Worm (Caenorhabditis elegans): ENCODE results near the gene R08A2.9.

R08A2.9 gene

ce11 chrV:14688097-14688912 lies 19.8 kb upstream of the R08A2.9 start, which contains the start of gene C47E8.11 (continued):
- TF ChIP-seq unc-98 (GFP tag; IDR thresholded peaks at IDR 0.05) (no peak), nhr-84 (tag; optimal IDR thresholded peaks at IDR 0.05) (no peak), C16A3.4 (tag; optimal IDR thresholded peaks at IDR 0.05) (no peak), vab-15 (tag; optimal IDR thresholded peaks at IDR 0.05) (no peak), tbx-2 (tag; optimal IDR thresholded peaks at IDR 0.05) (no peak), F16B12.6 (tag; optimal IDR thresholded peaks at IDR 0.05) (no peak), ceh-90 (tag; optimal IDR thresholded peaks at IDR 0.05) (no peak)

ce11 chrV:14689060-14689750 lies 18.9 kb upstream of the R08A2.9 start, which contains the start of gene gasr-8:
Gene gasr-8, plus strand, starts transcription at chrV:14689110.
- peak; percentile 54 for TF ChIP-seq fkh-8 (tag; optimal IDR thresholded peaks at IDR 0.05)
- TF ChIP-seq lin-39 (tag; optimal IDR thresholded peaks at IDR 0.05): no peak
- no peak for TF ChIP-seq efl-1 (optimal IDR thresholded peaks at IDR 0.05)
- TF ChIP-seq efl-1 (GFP tag; optimal IDR thresholded peaks at IDR 0.05 in 1 of 2): peak in 1 of 2 experiments; percentile 41
- TF ChIP-seq nhr-85 (tag): peak; percentile 20
- peak in 1 of 2 experiments; percentile 16 for TF ChIP-seq lin-35 (GFP tag; optimal IDR thresholded peaks at IDR 0.05)
- no peak for TF ChIP-seq egl-27 (tag; optimal IDR thresholded peaks at IDR 0.05)

DNA sequence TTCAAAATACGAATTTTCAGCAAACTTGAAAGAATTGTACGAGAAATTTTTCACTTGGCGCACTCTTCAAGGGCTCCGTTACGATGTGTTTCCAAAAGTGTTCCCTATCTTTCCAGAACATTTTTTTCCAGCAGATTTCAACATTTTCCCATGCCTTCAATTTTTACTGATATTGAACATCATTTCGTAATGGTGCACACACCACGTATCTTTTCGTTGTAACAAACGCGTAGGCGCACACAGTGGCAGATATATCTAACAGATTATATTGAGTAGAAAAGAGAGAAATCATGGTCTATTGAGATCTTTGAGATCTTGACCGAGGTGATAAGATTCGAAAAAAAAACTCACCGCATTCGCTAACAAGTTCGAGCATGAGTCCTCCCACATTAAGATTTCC lies 12.3 kb upstream of the R08A2.9 start:
- TF ChIP-seq nhr-237 (tag; optimal IDR thresholded peaks at IDR 0.05) (no peak), pag-3 (tag; optimal IDR thresholded peaks at IDR 0.05; ENCODE audit: borderline replicate concordance, insufficient read depth) (peak; percentile 71), rnt-1 (tag; optimal IDR thresholded peaks at IDR 0.05) (peak; percentile 22), ama-1 (optimal IDR thresholded peaks at IDR 0.05) (no peak)

DNA sequence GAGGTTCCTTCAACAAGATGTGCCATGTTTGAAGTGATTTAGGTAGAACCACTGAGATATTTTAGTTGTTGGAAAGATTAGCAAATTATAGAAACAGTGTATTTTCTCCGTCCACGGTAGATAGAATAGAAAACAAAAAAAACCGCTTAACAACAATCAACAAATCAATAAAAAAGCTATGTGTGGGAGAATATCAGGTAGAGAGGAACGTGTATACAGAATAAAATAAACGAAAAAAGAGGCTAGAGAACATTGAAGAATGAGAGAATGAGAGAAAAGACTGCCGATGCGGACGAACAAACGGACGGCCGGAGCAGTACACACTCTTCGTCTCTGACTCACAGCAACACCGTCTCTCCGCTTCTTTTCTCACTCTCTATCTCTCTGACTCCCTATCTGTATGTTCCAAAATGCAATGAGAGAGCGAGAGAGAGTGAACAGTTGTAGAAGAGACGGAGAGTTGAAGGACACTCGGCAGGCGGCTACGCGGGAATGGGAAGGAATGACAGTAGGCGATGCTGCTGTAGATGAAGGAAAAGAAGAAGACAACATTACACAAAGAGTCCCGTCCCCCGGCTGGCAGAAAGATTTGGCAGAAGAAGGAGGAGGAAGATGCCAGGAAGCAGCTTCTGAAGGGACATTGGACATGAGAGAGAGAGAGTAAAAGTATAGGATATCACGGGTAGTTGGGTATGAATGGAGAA lies 11.3 kb upstream of the R08A2.9 start, which contains the start of gene unc-112:
Gene unc-112, minus strand, starts transcription at position 51 of the 704 bp plus-strand sequence.
- TF ChIP-seq irx-1 (tag; optimal IDR thresholded peaks at IDR 0.05): no peak
- peak; percentile 99 for TF ChIP-seq pag-3 (tag; optimal IDR thresholded peaks at IDR 0.05; ENCODE audit: borderline replicate concordance, insufficient read depth)
- no peak for TF ChIP-seq fkh-8 (tag; optimal IDR thresholded peaks at IDR 0.05)
- TF ChIP-seq nhr-12 (tag; optimal IDR thresholded peaks at IDR 0.05): no peak
- peak; percentile 98 for TF ChIP-seq lin-14 (GFP tag; optimal IDR thresholded peaks at IDR 0.05)
- no peak for TF ChIP-seq nhr-237 (tag; optimal IDR thresholded peaks at IDR 0.05)
- no peak for TF ChIP-seq ceh-90 (tag; optimal IDR thresholded peaks at IDR 0.05)
- peak; percentile 46 to 84 for TF ChIP-seq lsy-2 (tag; optimal IDR thresholded peaks at IDR 0.05)
- no peak for TF ChIP-seq unc-62 (GFP tag; optimal IDR thresholded peaks at IDR 0.05)
- peak; percentile 5 for TF ChIP-seq aly-2 (tag; optimal IDR thresholded peaks at IDR 0.05)
- TF ChIP-seq egl-13 (tag; optimal IDR thresholded peaks at IDR 0.05): no peak
- TF ChIP-seq ztf-11 (tag; optimal IDR thresholded peaks at IDR 0.05): no peak
- peak; percentile 62 for TF ChIP-seq nhr-19 (GFP tag; conservative IDR thresholded peaks at IDR 0.05)
- peak; percentile 76 for TF ChIP-seq nhr-20 (tag; optimal IDR thresholded peaks at IDR 0.05)
- TF ChIP-seq zag-1 (tag; optimal IDR thresholded peaks at IDR 0.05): no peak
- peak; percentile 92 for TF ChIP-seq mep-1 (tag; optimal IDR thresholded peaks at IDR 0.05)
- no peak for TF ChIP-seq pqm-1 (tag; optimal IDR thresholded peaks at IDR 0.05)
- peak; percentile 51 for TF ChIP-seq blmp-1 (tag; optimal IDR thresholded peaks at IDR 0.05)
- TF ChIP-seq fos-1 (tag; optimal IDR thresholded peaks at IDR 0.05): peak; percentile 75
- TF ChIP-seq ztf-4 (tag; optimal IDR thresholded peaks at IDR 0.05): peak; percentile 43
- TF ChIP-seq lin-15B (tag; optimal IDR thresholded peaks at IDR 0.05): no peak
- TF ChIP-seq sup-37 (GFP tag; optimal IDR thresholded peaks at IDR 0.05): no peak
- TF ChIP-seq mef-2 (tag; optimal IDR thresholded peaks at IDR 0.05): no peak
- peak; percentile 60 for TF ChIP-seq snpc-4 (tag; optimal IDR thresholded peaks at IDR 0.05)
- no peak for TF ChIP-seq sptf-1 (tag; optimal IDR thresholded peaks at IDR 0.05)
- no peak for TF ChIP-seq hlh-17 (GFP tag; optimal IDR thresholded peaks at IDR 0.05; ENCODE audit: borderline replicate concordance)
- TF ChIP-seq hpl-2 (GFP tag; optimal IDR thresholded peaks at IDR 0.05): no peak
- TF ChIP-seq Y116A8C.19 (tag; optimal IDR thresholded peaks at IDR 0.05; ENCODE audit: borderline replicate concordance): no peak
- no peak for TF ChIP-seq ceh-8 (GFP tag; optimal IDR thresholded peaks at IDR 0.05)
- peak; percentile 52 for TF ChIP-seq C16A3.4 (tag; optimal IDR thresholded peaks at IDR 0.05)
- peak in 1 of 2 experiments; percentile 42 for TF ChIP-seq egl-27 (tag; optimal IDR thresholded peaks at IDR 0.05)
- no peak for TF ChIP-seq ces-1 (GFP tag; optimal IDR thresholded peaks at IDR 0.05)

All from whole organism, L1 larva.